Worm (Caenorhabditis elegans) whole organism, dauer: ENCODE data around the gene srv-28.
"Not testable (repeated sequence)": the region's sequence is repeated elsewhere in the genome, so short reads cannot be mapped to it uniquely, and the experiment has no call there.

Source experiments
- unc-62 ChIP-seq: sonication (generic microtip); optimal IDR thresholded peaks from 2 replicates; lab custom pipeline; 2017; ENCODE audit warnings: missing biosample characterization, missing genetic modification reagents, missing genetic modification characterization

srv-28 gene

DNA sequence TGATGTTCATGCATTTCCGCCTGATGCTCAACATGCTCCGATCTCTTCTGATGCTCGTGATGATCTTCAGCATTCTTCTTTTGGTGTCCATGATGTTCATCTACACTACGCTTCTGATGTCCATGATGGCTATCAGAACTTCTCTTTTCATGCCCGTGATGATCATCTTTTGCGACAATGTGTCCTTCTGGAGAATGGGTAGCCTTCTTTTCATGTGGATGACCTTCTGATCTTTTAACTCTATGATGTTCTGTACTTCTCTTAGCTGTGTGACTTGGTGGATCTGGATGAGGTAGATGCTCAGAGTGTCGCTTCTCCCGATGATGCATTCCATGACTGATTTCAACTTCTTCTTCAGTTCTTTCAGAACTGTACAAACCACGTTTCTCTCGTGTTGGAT is 4.2 kb downstream of the srv-28 start:
- no peak for TF ChIP-seq unc-62 (GFP tag; lab: Kevin White, UChicago)

DNA sequence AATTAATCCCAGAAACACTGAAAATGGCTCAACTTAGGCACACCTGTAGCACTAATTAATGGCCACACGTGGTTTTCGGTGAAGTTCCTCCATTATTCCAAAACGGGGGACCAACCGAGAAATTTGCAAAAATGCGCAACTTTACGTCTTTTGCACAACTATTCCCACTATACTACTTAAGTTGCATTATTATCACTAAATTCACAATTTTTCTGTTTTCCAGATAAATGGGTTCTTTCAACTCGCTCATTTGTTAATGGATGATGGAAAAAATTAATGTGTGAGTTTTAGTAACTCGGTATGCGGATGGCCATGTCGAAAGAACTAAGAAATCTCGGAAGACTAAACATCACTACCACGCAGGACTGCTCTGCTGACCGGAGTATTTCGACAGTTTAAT is 8.5 kb downstream of the srv-28 start, which contains the start of gene T13A10.64:
Gene T13A10.64, plus strand, starts transcription at position 301 of the 400 bp plus-strand sequence.
- no peak for TF ChIP-seq unc-62 (GFP tag; lab: Kevin White, UChicago)

DNA sequence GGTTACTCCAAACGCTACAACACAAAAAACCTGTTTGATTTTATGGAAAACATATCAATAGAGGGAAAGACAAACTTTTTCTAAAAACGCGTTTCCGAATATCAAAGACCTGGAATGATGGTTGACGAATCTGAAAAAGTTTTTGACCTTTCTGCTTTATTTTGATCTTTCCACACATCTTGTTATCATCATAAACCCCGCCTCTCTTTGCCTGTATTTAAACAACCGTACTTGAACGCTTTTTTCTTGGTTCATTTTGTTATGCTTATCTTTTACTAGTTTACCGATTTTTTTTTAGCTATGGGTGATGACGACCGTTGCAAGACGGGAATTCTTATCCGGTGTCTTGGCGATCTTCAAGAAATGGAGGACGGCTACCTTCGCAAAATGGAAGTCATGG is 10.1 kb downstream of the srv-28 start, which contains the start of gene T13A10.2:
Gene T13A10.2, plus strand, starts transcription at position 301 of the 400 bp plus-strand sequence.
- not testable (repeated sequence) for TF ChIP-seq unc-62 (GFP tag; lab: Kevin White, UChicago)

DNA sequence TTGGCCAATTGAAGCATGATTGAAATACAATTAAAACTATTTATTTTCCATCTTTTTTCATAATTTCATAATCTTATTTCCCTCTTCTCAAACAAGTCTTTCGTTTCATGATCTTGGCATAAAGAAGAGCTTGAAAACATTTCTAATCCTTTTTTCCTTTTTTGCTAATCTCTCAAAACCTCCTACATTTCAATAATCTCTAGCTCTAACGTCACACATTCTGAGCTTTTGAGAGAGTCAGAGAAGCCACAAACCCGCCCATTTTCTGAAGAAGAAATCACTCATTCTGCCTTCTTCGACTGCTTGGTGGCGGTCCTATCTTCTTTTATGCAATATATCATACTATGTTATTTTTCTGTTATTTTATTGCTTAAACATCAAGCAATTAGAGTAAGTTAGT is 13.6 kb downstream of the srv-28 start, which contains the start of gene F58F9.1:
Gene F58F9.1, plus strand, starts transcription at position 251 of the 400 bp plus-strand sequence.
- TF ChIP-seq unc-62 (GFP tag; lab: Kevin White, UChicago), result no peak

DNA sequence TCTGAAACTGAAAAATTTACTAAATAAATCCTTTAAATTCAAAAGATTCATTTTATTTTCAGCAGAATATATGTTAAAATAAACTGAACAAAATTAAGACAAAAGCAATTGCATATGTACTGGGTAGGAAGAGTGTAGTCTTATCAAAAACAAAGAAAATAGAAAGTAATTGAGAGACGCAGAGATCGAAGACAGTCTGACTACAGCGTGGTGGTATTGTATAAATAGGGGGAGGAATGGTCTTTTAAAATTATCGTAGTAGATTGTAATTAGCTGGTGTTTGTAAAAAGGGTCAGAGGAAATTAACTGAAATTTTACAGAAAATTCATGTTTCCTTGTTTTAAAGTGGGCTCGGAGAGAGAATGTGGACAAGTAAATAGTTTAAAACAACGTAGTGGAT is 14.7 kb downstream of the srv-28 start, which contains the start of gene acox-3:
Gene acox-3, minus strand, starts transcription at position 7 of the 400 bp plus-strand sequence.
- no peak for TF ChIP-seq unc-62 (GFP tag; lab: Kevin White, UChicago)

DNA sequence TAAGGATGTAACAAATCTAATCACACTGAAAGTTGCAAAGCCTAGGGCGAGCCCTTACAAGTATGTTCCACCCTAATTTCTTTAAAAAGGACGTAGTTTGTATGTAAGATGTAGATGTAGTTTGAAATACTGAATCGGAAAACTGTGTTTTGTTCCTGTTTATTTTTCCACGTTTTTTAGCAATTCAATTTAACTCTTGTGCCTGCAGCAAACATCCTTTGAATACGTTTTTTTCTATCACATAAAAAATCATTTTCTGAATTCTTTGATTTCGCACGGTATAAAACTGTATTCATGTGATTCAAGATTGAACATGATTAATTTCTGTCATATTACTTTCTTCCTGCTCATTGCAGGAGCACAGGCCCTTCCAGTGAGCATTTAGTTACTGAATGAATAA is 23.2 kb downstream of the srv-28 start, which contains the start of gene F58F9.9:
Gene F58F9.9, plus strand, starts transcription at position 301 of the 400 bp plus-strand sequence.
- no peak for TF ChIP-seq unc-62 (GFP tag; lab: Kevin White, UChicago)

DNA sequence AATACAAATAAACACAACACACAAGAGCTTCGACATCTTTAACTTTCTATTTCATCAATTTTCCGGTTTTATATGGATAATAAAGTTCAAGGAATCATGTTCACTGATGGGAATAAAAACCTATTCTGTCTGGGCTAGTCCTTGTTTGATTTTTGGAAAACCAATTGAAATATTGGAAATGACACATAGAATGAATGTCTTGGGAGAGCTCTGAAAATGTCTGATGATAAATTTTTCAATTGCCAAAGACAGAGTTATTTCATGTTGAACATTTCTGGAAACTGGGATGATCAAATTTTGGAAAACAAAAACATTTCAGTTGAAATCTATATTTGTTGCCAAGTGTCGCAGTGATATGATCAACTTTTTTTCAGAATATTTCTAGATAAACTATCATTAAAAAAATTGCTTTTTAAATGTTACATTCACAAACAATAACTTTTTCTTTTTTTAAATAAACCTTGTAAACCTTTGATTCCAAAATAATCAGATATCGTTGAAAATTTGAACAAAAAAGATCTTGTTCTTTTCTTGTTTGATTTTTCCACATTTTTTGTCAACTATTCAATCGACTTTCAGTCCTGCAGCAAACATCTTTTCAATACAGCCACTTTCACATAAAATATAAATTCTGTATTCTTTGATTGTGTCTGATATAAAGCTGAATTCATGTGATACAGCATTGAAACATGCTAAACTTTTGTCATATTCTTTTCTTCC is 25.5 kb downstream of the srv-28 start, which contains the start of the genes F58F9.6 and F58F9.8:
Gene F58F9.6, minus strand, starts transcription at position 101 of the 720 bp plus-strand sequence.
Gene F58F9.8, plus strand, starts transcription at position 670 of the 720 bp plus-strand sequence.
- no peak for TF ChIP-seq unc-62 (GFP tag; lab: Kevin White, UChicago)

DNA sequence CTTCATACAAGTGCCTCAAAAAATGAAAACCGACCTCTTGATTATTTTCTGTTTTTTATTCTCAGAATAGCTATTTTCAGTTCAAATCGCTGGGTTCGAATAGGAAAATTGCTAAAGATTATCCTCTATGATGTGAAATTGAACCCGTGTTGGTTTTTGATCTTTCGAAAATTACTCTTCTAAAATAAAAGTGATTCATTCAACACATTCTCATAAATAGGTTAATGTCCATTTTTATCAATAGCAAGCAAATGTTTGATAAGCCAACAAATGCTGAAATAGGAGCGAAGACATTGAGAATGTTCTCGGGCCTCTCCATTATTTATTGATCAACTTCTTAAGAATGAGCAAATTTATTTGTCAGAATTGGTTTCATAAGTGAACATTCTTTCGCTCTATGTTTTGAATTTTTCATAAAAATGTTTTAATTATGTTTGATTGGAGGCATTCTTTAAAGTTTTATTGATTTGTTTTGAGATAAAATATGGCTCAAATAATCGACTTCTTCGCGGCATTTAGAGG is 30.3 kb downstream of the srv-28 start, which contains the start of gene F58F9.3:
Gene F58F9.3, plus strand, starts transcription at position 472 of the 522 bp plus-strand sequence.
- TF ChIP-seq unc-62 (GFP tag; lab: Kevin White, UChicago), result no peak

DNA sequence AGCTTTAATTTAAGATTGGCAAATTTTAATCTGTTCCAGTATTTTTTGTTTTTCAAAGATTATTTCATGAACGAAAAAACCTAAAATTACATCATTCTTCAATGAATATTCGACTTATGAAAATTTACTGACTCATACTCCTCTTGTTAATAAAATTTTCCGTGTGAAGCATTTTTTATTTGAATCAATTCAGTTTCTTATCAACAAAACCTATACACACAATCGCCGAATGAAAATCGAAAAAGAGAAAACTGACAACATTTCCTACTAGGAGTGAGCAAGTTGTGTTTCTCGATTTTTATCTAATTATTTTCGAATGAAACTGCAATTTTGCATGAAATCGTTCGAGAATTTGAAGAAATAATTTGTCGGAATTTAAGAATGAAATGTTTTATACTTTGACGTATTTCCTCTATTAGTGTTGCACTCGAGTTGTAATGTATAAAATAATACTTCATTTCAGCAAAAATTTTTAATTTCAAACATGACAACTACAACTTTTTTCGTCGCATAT is 32.5 kb downstream of the srv-28 start, which contains the start of gene F58F9.4:
Gene F58F9.4, plus strand, starts transcription at position 464 of the 514 bp plus-strand sequence.
- TF ChIP-seq unc-62 (GFP tag; lab: Kevin White, UChicago), result no peak

DNA sequence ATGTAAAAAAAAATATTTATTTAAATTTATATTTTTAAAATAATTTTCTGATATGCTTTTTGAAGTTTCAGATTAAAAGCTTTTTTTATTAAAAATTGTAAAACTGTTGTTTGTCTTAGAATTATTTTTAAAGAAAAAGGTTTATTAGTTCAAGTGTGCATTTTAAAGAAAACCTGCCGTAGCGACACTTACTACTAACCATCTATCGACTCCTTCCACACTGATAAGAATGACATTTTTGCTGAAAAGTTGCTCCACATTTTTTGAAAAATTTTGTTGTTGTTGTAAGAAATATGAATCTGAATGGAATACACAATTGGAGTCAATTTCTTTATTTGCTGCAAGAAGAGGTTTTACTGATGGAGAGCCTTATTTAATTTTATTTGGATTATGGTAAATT is 35.2 kb downstream of the srv-28 start, which contains the start of gene C49A9.1:
Gene C49A9.1, plus strand, starts transcription at position 217 of the 400 bp plus-strand sequence.
- TF ChIP-seq unc-62 (GFP tag; lab: Kevin White, UChicago), result no peak

DNA sequence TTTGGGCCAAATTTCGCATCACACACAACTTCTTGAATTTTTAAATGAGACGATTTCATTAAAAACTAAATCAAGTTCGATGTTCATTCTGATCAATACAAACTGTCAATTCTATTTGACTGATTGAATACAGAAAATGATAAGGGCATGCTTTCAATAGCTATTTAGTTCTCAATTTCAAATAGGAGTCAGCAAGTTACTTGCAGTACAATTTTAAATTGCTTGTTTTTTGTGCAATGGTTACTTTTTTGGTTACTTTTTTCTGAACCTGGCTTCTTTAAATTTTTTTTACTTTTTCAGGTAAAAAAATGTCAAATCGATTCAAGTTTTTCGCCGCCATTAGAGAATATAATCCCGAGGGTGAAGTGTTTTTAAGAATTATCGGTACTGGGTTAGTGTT is 38.0 kb downstream of the srv-28 start, which contains the start of gene C49A9.2:
Gene C49A9.2, plus strand, starts transcription at position 301 of the 400 bp plus-strand sequence.
- no peak for TF ChIP-seq unc-62 (GFP tag; lab: Kevin White, UChicago)

DNA sequence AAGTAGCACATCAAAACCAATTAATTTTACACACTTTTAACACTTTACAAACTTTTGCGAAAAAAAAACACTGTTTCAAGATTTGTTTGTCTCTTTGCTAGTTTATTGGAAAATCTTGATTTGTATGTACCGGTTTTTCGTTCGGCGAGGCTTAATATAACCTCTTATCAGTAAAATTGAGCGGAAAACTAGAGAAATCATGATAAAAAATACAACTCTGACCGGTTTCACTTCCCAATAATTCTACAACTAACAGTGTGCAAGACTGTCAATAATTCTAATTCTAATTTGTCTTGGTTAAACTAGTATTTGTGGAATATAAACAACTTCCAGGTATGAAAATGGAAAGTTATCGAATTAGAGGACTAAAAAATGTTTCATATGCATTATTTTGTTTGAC is 41.3 kb downstream of the srv-28 start, which contains the start of gene C49A9.3:
Gene C49A9.3, plus strand, starts transcription at position 212 of the 400 bp plus-strand sequence.
- TF ChIP-seq unc-62 (GFP tag; lab: Kevin White, UChicago), result no peak

DNA sequence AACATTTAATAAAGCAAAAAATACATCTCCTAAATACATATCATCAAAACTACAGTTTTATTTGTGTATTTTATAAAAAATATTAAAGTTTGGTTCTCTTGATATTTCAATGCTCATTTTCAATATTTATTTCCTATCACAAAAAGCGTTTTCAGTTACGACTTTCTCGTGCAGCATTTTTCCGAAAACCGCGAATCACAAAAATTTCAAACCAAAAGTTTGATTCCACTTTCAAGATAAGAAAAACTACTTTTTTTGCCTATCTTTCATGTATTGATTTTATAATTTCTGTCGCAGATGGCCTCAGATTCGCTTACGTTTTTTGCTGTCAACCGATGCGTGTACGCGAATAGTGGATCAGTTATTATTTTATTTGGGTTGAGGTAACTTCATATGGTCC is 43.7 kb downstream of the srv-28 start, which contains the start of gene C49A9.4:
Gene C49A9.4, plus strand, starts transcription at position 265 of the 400 bp plus-strand sequence.
- TF ChIP-seq unc-62 (GFP tag; lab: Kevin White, UChicago), result no peak

DNA sequence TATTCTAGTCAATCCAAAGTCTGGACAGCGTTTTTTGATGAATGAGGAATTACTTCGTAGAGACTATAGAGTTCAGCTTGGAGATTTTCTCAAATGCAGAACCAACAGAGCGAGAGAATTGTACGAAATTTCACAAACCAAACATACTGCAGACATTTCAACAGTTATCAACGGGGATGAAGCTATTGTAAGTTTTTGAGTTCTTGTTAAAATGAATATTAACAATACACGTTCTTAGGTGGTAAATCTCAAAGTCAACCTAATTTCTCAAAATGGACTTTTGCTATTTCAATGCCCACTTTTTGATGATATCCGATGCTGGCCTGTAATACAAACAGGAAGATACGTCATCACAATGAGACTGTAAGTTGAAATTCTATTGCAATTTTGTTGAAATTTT is 45.6 kb downstream of the srv-28 start:
- TF ChIP-seq unc-62 (GFP tag; lab: Kevin White, UChicago), result no peak

DNA sequence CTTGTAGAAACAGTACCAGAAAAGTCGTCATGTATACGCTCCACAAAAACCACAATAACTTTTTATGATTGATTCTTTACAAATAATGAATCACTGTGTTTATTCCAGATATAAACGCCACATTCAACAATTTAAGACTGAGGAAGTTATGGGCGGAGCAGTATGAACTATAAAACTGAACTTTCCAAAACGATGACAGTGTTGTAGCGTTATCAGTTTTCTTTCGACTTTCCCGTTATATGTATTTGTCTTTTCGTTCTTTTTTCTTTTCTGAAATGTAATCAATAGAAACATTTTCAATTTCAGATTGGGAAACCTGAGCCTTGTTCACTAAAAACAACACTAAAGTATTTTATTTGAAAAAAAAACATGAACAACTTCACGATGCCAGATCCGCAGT is 46.1 kb downstream of the srv-28 start, which contains the start of gene C49A9.9:
Gene C49A9.9, plus strand, starts transcription at position 307 of the 400 bp plus-strand sequence.
- TF ChIP-seq unc-62 (GFP tag; lab: Kevin White, UChicago), result no peak
